Worm (Caenorhabditis elegans) whole organism, L2 larva: ENCODE data around the gene ifd-1.

Source experiments
- F13H6.1 ChIP-seq: sonication (generic microtip); optimal IDR thresholded peaks from 2 replicates; lab custom pipeline; 2016; ENCODE audit warnings: missing genetic modification characterization, missing compliant biosample characterization
- aly-2 ChIP-seq: fragments of 150-350 bp; optimal IDR thresholded peaks from 2 replicates; lab custom pipeline; 2014; ENCODE audit warnings: missing biosample characterization, missing genetic modification characterization
- blmp-1 ChIP-seq: sonication (generic microtip); optimal IDR thresholded peaks from 2 replicates; lab custom pipeline; 2017; ENCODE audit warnings: missing genetic modification characterization, mild to moderate bottlenecking, missing compliant biosample characterization, antibody characterized with exemption, moderate library complexity; ENCODE audit not compliant: insufficient read depth
- ceh-82 ChIP-seq: fragments of 150-350 bp; optimal IDR thresholded peaks from 2 replicates; lab custom pipeline; 2014; ENCODE audit warnings: missing biosample characterization, missing genetic modification characterization
- egl-27 ChIP-seq: sonication (generic microtip); optimal IDR thresholded peaks from 3 replicates; lab custom pipeline; 2017; ENCODE audit warnings: missing biosample characterization, missing genetic modification reagents, missing genetic modification characterization
- lsy-2 ChIP-seq, 2 experiments: fragments of 150-350 bp in 1 of 2; sonication (generic microtip) in 1 of 2; optimal IDR thresholded peaks; 2 replicates each; lab custom pipeline; 2014 to 2017; ENCODE audit warnings: missing biosample characterization in 2 of 2, missing genetic modification characterization in 2 of 2
- mbf-1 ChIP-seq: sonication (generic microtip); optimal IDR thresholded peaks from 2 replicates; lab custom pipeline; 2017; ENCODE audit warnings: missing biosample characterization, missing genetic modification characterization
- nhr-77 ChIP-seq: fragments of 150-350 bp; optimal IDR thresholded peaks from 2 replicates; lab custom pipeline; 2014; ENCODE audit warnings: missing biosample characterization, missing genetic modification characterization
- skn-1 ChIP-seq: sonication (generic microtip); optimal IDR thresholded peaks from 2 replicates; lab custom pipeline; 2017; ENCODE audit warnings: missing biosample characterization, missing genetic modification characterization
- snpc-4 ChIP-seq: fragments of 150-350 bp; optimal IDR thresholded peaks from 2 replicates; lab custom pipeline; 2014; ENCODE audit warnings: missing biosample characterization, missing genetic modification characterization

DNA sequence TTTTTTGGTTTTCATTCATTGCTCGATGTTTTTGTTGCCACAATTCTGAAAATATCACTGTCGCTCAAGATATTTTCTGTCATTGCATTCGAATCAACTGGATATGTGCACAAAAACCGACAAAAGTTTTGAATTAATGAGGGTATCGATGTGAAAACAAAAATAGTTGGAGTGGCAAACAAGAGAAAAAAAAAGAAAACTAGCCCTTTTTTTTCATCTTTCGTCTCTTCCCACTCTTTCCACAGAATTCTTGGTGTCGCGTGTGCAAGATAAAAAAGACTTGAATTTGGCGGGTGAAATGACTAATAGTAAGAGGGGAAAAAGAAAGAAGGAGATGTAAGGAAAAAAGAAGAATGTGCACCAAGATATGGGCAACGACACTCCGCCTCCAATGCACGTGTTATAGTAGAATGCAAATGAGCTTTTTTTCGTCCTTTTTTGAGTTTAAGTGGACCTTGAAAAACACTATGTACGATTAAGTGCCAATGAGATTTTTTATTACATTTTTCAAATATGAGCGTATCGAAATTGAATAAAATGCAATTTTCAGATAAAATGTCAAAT lies 44.9 kb upstream of the ifd-1 start, which contains the start of the genes ubc-22 and ubc-21:
- TF ChIP-seq aly-2 (tag; lab: Kevin White, UChicago), result no peak
- no peak for TF ChIP-seq mbf-1 (tag; lab: Kevin White, UChicago)
- no peak for TF ChIP-seq nhr-77
- TF ChIP-seq blmp-1 (tag; lab: Kevin White, UChicago), result no peak
- no peak for TF ChIP-seq lsy-2 (tag; optimal IDR thresholded peaks at IDR 0.05; lab: Kevin White, UChicago)
- no peak for TF ChIP-seq F13H6.1 (tag; lab: Kevin White, UChicago)
- no peak for TF ChIP-seq snpc-4 (tag; lab: Kevin White, UChicago)
- TF ChIP-seq skn-1, result no peak
- TF ChIP-seq egl-27, result no peak
- TF ChIP-seq ceh-82 (tag; lab: Kevin White, UChicago), result no peak
